Worm (Caenorhabditis elegans) whole organism, young adult: ENCODE measurements around the gene frpr-2.

Source experiments
- K12H6.12 ChIP-seq: fragments of 200-800 bp; sonication (Bioruptor generic); optimal IDR thresholded peaks from 2 replicates; lab custom pipeline; 2018; ENCODE audit warnings: mild to moderate bottlenecking, missing genetic modification characterization, missing compliant biosample characterization
- ama-1 ChIP-seq, 3 experiments: fragments of 150-350 bp in 1 of 3; sonication (generic microtip) in 2 of 3; optimal IDR thresholded peaks; 2 replicates each; lab custom pipeline; 2014 to 2018; ENCODE audit warnings: missing biosample characterization in 2 of 3, missing genetic modification characterization in 2 of 3, missing genetic modification reagents in 2 of 3
- ceh-40 ChIP-seq: fragments of 200-800 bp; sonication (Bioruptor generic); IDR thresholded peaks from 2 replicates; pipeline ENCODE4 v1.3.6; 2022; ENCODE audit warnings: missing genetic modification characterization, missing compliant biosample characterization
- nhr-90 ChIP-seq: sonication (generic microtip); optimal IDR thresholded peaks from 2 replicates; lab custom pipeline; 2016; ENCODE audit warnings: missing genotype, mild to moderate bottlenecking, missing genetic modification characterization, missing compliant biosample characterization
- unc-130 ChIP-seq: sonication (generic microtip); optimal IDR thresholded peaks from 2 replicates; lab custom pipeline; 2016; ENCODE audit warnings: missing genetic modification reagents, missing genetic modification characterization, missing compliant biosample characterization

DNA sequence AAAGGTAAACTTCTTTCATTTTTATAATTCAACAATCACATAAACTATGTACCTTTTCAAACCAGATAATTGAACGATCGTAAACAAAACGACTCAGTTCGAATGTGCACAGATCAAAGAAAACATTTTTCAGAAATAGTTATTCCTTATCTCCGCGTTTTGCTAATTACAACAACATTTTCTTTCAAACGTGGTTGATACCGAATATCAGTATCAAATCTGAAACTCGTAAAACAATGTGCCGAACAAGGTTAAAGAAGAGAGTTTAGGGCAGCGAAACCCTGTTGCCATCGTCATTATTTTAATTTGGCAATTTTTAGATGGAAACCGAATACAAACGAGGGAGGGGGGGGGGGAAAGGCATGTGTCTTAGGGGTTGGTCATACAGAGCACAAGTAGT is 16.1 kb downstream of the frpr-2 start, which contains the start of gene scav-4:
- TF ChIP-seq ama-1 (optimal IDR thresholded peaks at IDR 0.05; lab: Kevin White, UChicago) (no peak), ama-1 (GFP tag; optimal IDR thresholded peaks at IDR 0.05; lab: Kevin White, UChicago) (no peak), ceh-40 (GFP tag; lab: Robert Waterston, UW) (no peak), unc-130 (GFP tag; lab: Kevin White, UChicago) (no peak), K12H6.12 (tag; lab: Kevin White, UChicago) (no peak), nhr-90 (tag; lab: Kevin White, UChicago) (no peak)
